Fruit fly (Drosophila melanogaster) Kc167 (cell line): ENCODE data around the gene CG9338.

Experiments
- Myc ChIP-seq: fragments of >200 bp; optimal IDR thresholded peaks from 2 replicates; lab custom pipeline; 2017; ENCODE audit warnings: missing external identifiers
- Sin3A ChIP-seq: fragments of >200 bp; optimal IDR thresholded peaks from 2 replicates; lab custom pipeline; 2018; ENCODE audit warnings: missing external identifiers
- h ChIP-seq: fragments of >200 bp; optimal IDR thresholded peaks from 3 replicates; lab custom pipeline; 2018; ENCODE audit warnings: missing external identifiers
- insv ChIP-seq: fragments of >200 bp; optimal IDR thresholded peaks from 3 replicates; lab custom pipeline; 2018; ENCODE audit warnings: missing external identifiers
- psq ChIP-seq: fragments of >200 bp; optimal IDR thresholded peaks from 2 replicates; lab custom pipeline; 2017; ENCODE audit warnings: missing external identifiers
- ttk ChIP-seq: sonication (Bioruptor generic); optimal IDR thresholded peaks from 2 replicates; lab custom pipeline; 2017; ENCODE audit warnings: missing external identifiers

The CG9338 gene

dm6 chr2L:20825265-20825664 lies 39.8 kb upstream of the CG9338 start:
- TF ChIP-seq h (lab: Kevin White, UChicago) (no peak), psq (lab: Kevin White, UChicago) (no peak)

dm6 chr2L:20826226-20826625 lies 38.8 kb upstream of the CG9338 start:
- TF ChIP-seq ttk (lab: Kevin White, UChicago), result no peak
- TF ChIP-seq Sin3A, result no peak
- no peak for TF ChIP-seq psq (lab: Kevin White, UChicago)
- no peak for TF ChIP-seq insv (lab: Kevin White, UChicago)
- TF ChIP-seq Myc, result no peak
- TF ChIP-seq h (lab: Kevin White, UChicago), result no peak

dm6 chr2L:20827045-20827444 lies 38.0 kb upstream of the CG9338 start:
- no peak for TF ChIP-seq h (lab: Kevin White, UChicago)
- no peak for TF ChIP-seq insv (lab: Kevin White, UChicago)
- TF ChIP-seq Myc, result no peak
- TF ChIP-seq Sin3A, result no peak
- TF ChIP-seq psq (lab: Kevin White, UChicago), result no peak
- no peak for TF ChIP-seq ttk (lab: Kevin White, UChicago)

- TF ChIP-seq insv (lab: Kevin White, UChicago) (no peak), Sin3A (no peak), ttk (lab: Kevin White, UChicago) (no peak), Myc (no peak), psq (lab: Kevin White, UChicago) (no peak), h (lab: Kevin White, UChicago) (no peak)
Observed at dm6 chr2L:20828701-20829100, 36.3 kb upstream of the CG9338 start.

- TF ChIP-seq h (lab: Kevin White, UChicago) (no peak), ttk (lab: Kevin White, UChicago) (no peak), Myc (no peak), Sin3A (no peak), insv (lab: Kevin White, UChicago) (no peak), psq (lab: Kevin White, UChicago) (no peak)
Observed at dm6 chr2L:20829309-20829708, 35.7 kb upstream of the CG9338 start, which contains the start of gene CG31673. Gene CG31673, plus strand, starts transcription at chr2L:20829609.

dm6 chr2L:20829755-20830396 lies 35.1 kb upstream of the CG9338 start:
- no peak for TF ChIP-seq ttk (lab: Kevin White, UChicago)
- no peak for TF ChIP-seq Myc
- no peak for TF ChIP-seq Sin3A
- TF ChIP-seq h (lab: Kevin White, UChicago), result no peak
- no peak for TF ChIP-seq psq (lab: Kevin White, UChicago)
- TF ChIP-seq insv (lab: Kevin White, UChicago), result no peak

dm6 chr2L:20831060-20831459 lies 34.0 kb upstream of the CG9338 start, which contains the start of gene CG31674:
Gene CG31674, plus strand, starts transcription at chr2L:20831262.
- TF ChIP-seq h (lab: Kevin White, UChicago) (no peak), psq (lab: Kevin White, UChicago) (no peak), ttk (lab: Kevin White, UChicago) (no peak), insv (lab: Kevin White, UChicago) (no peak), Myc (no peak), Sin3A (no peak)

- no peak for TF ChIP-seq psq (lab: Kevin White, UChicago)
Observed at dm6 chr2L:20835501-20835900, 29.5 kb upstream of the CG9338 start, which contains the start of gene Oseg5. Gene Oseg5, minus strand, starts transcription at chr2L:20835840.

- no peak for TF ChIP-seq ttk (lab: Kevin White, UChicago)
- no peak for TF ChIP-seq Myc
Observed at dm6 chr2L:20837885-20838284, 27.1 kb upstream of the CG9338 start, which contains the start of gene Spn38F. Gene Spn38F, minus strand, starts transcription at chr2L:20837985.

- TF ChIP-seq psq (lab: Kevin White, UChicago) (no peak), Sin3A (no peak), h (lab: Kevin White, UChicago) (no peak), ttk (lab: Kevin White, UChicago) (no peak), insv (lab: Kevin White, UChicago) (no peak), Myc (no peak)
Observed at dm6 chr2L:20840006-20840405, 25.0 kb upstream of the CG9338 start.

- TF ChIP-seq Myc (no peak), h (lab: Kevin White, UChicago) (no peak), insv (lab: Kevin White, UChicago) (no peak), ttk (lab: Kevin White, UChicago) (no peak), psq (lab: Kevin White, UChicago) (no peak), Sin3A (no peak)
Observed at dm6 chr2L:20840462-20841038, 24.5 kb upstream of the CG9338 start, which contains the start of gene CG31676. Gene CG31676, plus strand, starts transcription at chr2L:20840750.

dm6 chr2L:20844381-20844780 lies 20.6 kb upstream of the CG9338 start:
- TF ChIP-seq ttk (lab: Kevin White, UChicago) (no peak), psq (lab: Kevin White, UChicago) (no peak), insv (lab: Kevin White, UChicago) (no peak), h (lab: Kevin White, UChicago) (no peak), Myc (no peak), Sin3A (no peak)

dm6 chr2L:20849000-20849399 lies 16.0 kb upstream of the CG9338 start, which contains the start of gene CG14402:
Gene CG14402, plus strand, starts transcription at chr2L:20849300.
- TF ChIP-seq Sin3A, result no peak
- no peak for TF ChIP-seq insv (lab: Kevin White, UChicago)
- no peak for TF ChIP-seq Myc
- no peak for TF ChIP-seq ttk (lab: Kevin White, UChicago)
- TF ChIP-seq h (lab: Kevin White, UChicago), result no peak
- no peak for TF ChIP-seq psq (lab: Kevin White, UChicago)
